Fruit fly (Drosophila melanogaster) whole organism, embryonic: Measurements from ENCODE around the gene CG9581.

Experiments used
- Adf1 ChIP-seq: fragments of 200-800 bp; sonication (Bioruptor generic); IDR thresholded peaks from 2 replicates; pipeline ENCODE4 v1.3.6; 2022; ENCODE audit warnings: missing biosample characterization, missing genetic modification characterization
- CG10209 ChIP-seq: fragments of 200-800 bp; sonication (Bioruptor generic); optimal IDR thresholded peaks from 3 replicates; lab custom pipeline; 2017; ENCODE audit warnings: missing biosample characterization, mild to moderate bottlenecking, missing genetic modification characterization, missing genetic modification reagents
- CG1024 ChIP-seq: fragments of 200-800 bp; sonication (Bioruptor generic); IDR thresholded peaks from 2 replicates; pipeline ENCODE4 v1.3.6; 2022; ENCODE audit warnings: missing biosample characterization, missing genetic modification characterization
- CG10979 ChIP-seq: fragments of 200-800 bp; sonication (Bioruptor generic); optimal IDR thresholded peaks from 2 replicates; lab custom pipeline; 2018; ENCODE audit warnings: missing biosample characterization, mild to moderate bottlenecking, missing genetic modification characterization, moderate library complexity
- CG11456 ChIP-seq: fragments of 200-800 bp; sonication (Bioruptor generic); IDR thresholded peaks from 3 replicates; pipeline ENCODE4 v1.3.6; 2022; ENCODE audit warnings: missing biosample characterization, missing genetic modification characterization
- CG11695 ChIP-seq: fragments of 200-800 bp; sonication (Bioruptor generic); IDR thresholded peaks from 3 replicates; pipeline ENCODE4 v1.3.6; 2022; ENCODE audit warnings: missing biosample characterization, missing genetic modification characterization
- CG12071 ChIP-seq: fragments of 200-800 bp; sonication (Bioruptor generic); optimal IDR thresholded peaks from 3 replicates; lab custom pipeline; 2018; ENCODE audit warnings: missing biosample characterization, mild to moderate bottlenecking, missing genetic modification characterization
- CG12942 ChIP-seq: fragments of 200-800 bp; sonication (Bioruptor generic); optimal IDR thresholded peaks from 3 replicates; lab custom pipeline; 2016; ENCODE audit warnings: missing biosample characterization, missing genetic modification characterization
- CG14860 ChIP-seq: fragments of 200-800 bp; sonication (Bioruptor generic); IDR thresholded peaks from 3 replicates; pipeline ENCODE4 v1.3.6; 2022; ENCODE audit warnings: missing biosample characterization, missing genetic modification characterization; ENCODE audit not compliant: partially characterized antibody
- CG15269 ChIP-seq: fragments of 200-800 bp; sonication (Bioruptor generic); optimal IDR thresholded peaks from 2 replicates; lab custom pipeline; 2018; ENCODE audit warnings: missing biosample characterization, mild to moderate bottlenecking, missing genetic modification characterization, moderate library complexity
- CG18476 ChIP-seq: fragments of 200-800 bp; sonication (Bioruptor generic); optimal IDR thresholded peaks from 2 replicates; lab custom pipeline; 2016; ENCODE audit warnings: missing biosample characterization, mild to moderate bottlenecking, missing genetic modification characterization
- CG3065 ChIP-seq: fragments of 200-800 bp; sonication (Bioruptor generic); optimal IDR thresholded peaks from 2 replicates; lab custom pipeline; 2016; ENCODE audit warnings: missing biosample characterization, missing genetic modification characterization
- CG31365 ChIP-seq: fragments of 200-800 bp; sonication (Bioruptor generic); optimal IDR thresholded peaks from 2 replicates; lab custom pipeline; 2018; ENCODE audit warnings: missing biosample characterization, mild to moderate bottlenecking, missing genetic modification characterization
- CG3163 ChIP-seq: fragments of 200-800 bp; sonication (Bioruptor generic); optimal IDR thresholded peaks from 3 replicates; lab custom pipeline; 2016; ENCODE audit warnings: missing biosample characterization, missing genetic modification characterization
- CG4404 ChIP-seq: fragments of 200-800 bp; sonication (Bioruptor generic); IDR thresholded peaks from 2 replicates; pipeline ENCODE4 v1.3.6; 2022; ENCODE audit warnings: missing biosample characterization, missing genetic modification characterization
- CG4730 ChIP-seq: fragments of 200-800 bp; sonication (Bioruptor generic); IDR thresholded peaks from 2 replicates; pipeline ENCODE4 v1.3.6; 2022; ENCODE audit warnings: missing biosample characterization, missing genetic modification characterization
- CG7372 ChIP-seq: fragments of 200-800 bp; sonication (Bioruptor generic); IDR thresholded peaks from 2 replicates; pipeline ENCODE4 v1.3.6; 2022; ENCODE audit warnings: missing biosample characterization, missing genetic modification characterization
- CG7745 ChIP-seq: fragments of 200-800 bp; sonication (Bioruptor generic); optimal IDR thresholded peaks from 2 replicates; lab custom pipeline; 2018; ENCODE audit warnings: missing biosample characterization, mild to moderate bottlenecking, missing genetic modification characterization, moderate library complexity
- CG7839 ChIP-seq: fragments of 200-800 bp; sonication (Bioruptor generic); optimal IDR thresholded peaks from 3 replicates; lab custom pipeline; 2018; ENCODE audit warnings: missing biosample characterization, mild to moderate bottlenecking, missing genetic modification characterization, moderate library complexity
- CG8281 ChIP-seq: fragments of 200-800 bp; sonication (Bioruptor generic); optimal IDR thresholded peaks from 2 replicates; lab custom pipeline; 2018; ENCODE audit warnings: missing biosample characterization, mild to moderate bottlenecking, missing genetic modification characterization, moderate library complexity
- HLHmδ ChIP-seq: fragments of 200-800 bp; sonication (Bioruptor generic); optimal IDR thresholded peaks from 2 replicates; lab custom pipeline; 2018; ENCODE audit warnings: missing biosample characterization, mild to moderate bottlenecking, missing genetic modification characterization, moderate library complexity
- Hr78 ChIP-seq, 2 experiments: fragments of 200-800 bp in 1 of 2; fragments of >200 bp in 1 of 2; sonication (Bioruptor generic) in 1 of 2; optimal IDR thresholded peaks; 2 replicates each; lab custom pipeline; 2017 to 2019; ENCODE audit warnings: missing biosample characterization in 2 of 2, missing genetic modification characterization in 2 of 2, mild to moderate bottlenecking in 1 of 2, moderate library complexity in 1 of 2
- Lhr ChIP-seq: fragments of 200-800 bp; sonication (Bioruptor generic); optimal IDR thresholded peaks from 3 replicates; lab custom pipeline; 2017; ENCODE audit warnings: mild to moderate bottlenecking, missing biosample characterization, missing genetic modification reagents, missing genetic modification characterization
- MBD-R2 ChIP-seq: fragments of 200-800 bp; sonication (Bioruptor generic); IDR thresholded peaks from 2 replicates; pipeline ENCODE4 v1.3.6; 2022; ENCODE audit warnings: missing biosample characterization, missing genetic modification characterization
- Oaz ChIP-seq: fragments of 200-800 bp; sonication (Bioruptor generic); IDR thresholded peaks from 2 replicates; pipeline ENCODE4 v1.3.6; 2022; ENCODE audit warnings: missing biosample characterization, missing genetic modification characterization
- TFAM ChIP-seq: fragments of 200-800 bp; sonication (Bioruptor generic); optimal IDR thresholded peaks from 2 replicates; lab custom pipeline; 2017; ENCODE audit warnings: missing biosample characterization, missing genetic modification characterization, inconsistent platforms
- Vsx1 ChIP-seq: fragments of 200-800 bp; sonication (Bioruptor generic); optimal IDR thresholded peaks from 2 replicates; lab custom pipeline; 2017; ENCODE audit warnings: missing biosample characterization, mild to moderate bottlenecking, missing genetic modification characterization, missing genetic modification reagents
- Xrp1 ChIP-seq: fragments of 200-800 bp; sonication (Bioruptor generic); IDR thresholded peaks from 2 replicates; pipeline ENCODE4 v1.3.6; 2022; ENCODE audit warnings: missing biosample characterization, missing genetic modification characterization
- al ChIP-seq: fragments of 200-800 bp; sonication (Bioruptor generic); IDR thresholded peaks from 2 replicates; pipeline ENCODE4 v1.3.6; 2022; ENCODE audit warnings: missing biosample characterization, missing genetic modification characterization
- cato ChIP-seq: fragments of 200-800 bp; sonication (Bioruptor generic); optimal IDR thresholded peaks from 2 replicates; lab custom pipeline; 2016; ENCODE audit warnings: missing biosample characterization, missing genetic modification characterization, borderline replicate concordance
- cg ChIP-seq: fragments of 200-800 bp; sonication (Bioruptor generic); optimal IDR thresholded peaks from 3 replicates; lab custom pipeline; 2019; ENCODE audit warnings: missing biosample characterization, mild to moderate bottlenecking, missing genetic modification characterization, moderate library complexity
- dimm ChIP-seq: fragments of 200-800 bp; sonication (Bioruptor generic); IDR thresholded peaks from 2 replicates; pipeline ENCODE4 v1.3.6; 2022; ENCODE audit warnings: missing biosample characterization, missing genetic modification characterization
- dmrt99B ChIP-seq: fragments of 200-800 bp; sonication (Bioruptor generic); optimal IDR thresholded peaks from 2 replicates; lab custom pipeline; 2018; ENCODE audit warnings: missing biosample characterization, mild to moderate bottlenecking, missing genetic modification characterization, moderate library complexity
- dpn ChIP-seq, 2 experiments: fragments of 200-800 bp; sonication (Bioruptor generic); optimal IDR thresholded peaks; 3 replicates each; lab custom pipeline; 2016; ENCODE audit warnings: missing biosample characterization in 2 of 2, missing genetic modification characterization in 2 of 2
- fd64A ChIP-seq: fragments of 200-800 bp; sonication (Bioruptor generic); optimal IDR thresholded peaks from 3 replicates; lab custom pipeline; 2018; ENCODE audit warnings: missing biosample characterization, mild to moderate bottlenecking, missing genetic modification characterization
- gem ChIP-seq: fragments of 200-800 bp; sonication (Bioruptor generic); optimal IDR thresholded peaks from 2 replicates; lab custom pipeline; 2019; ENCODE audit warnings: missing biosample characterization, mild to moderate bottlenecking, missing genetic modification characterization, moderate library complexity
- h ChIP-seq: fragments of >200 bp; optimal IDR thresholded peaks from 2 replicates; lab custom pipeline; 2017
- hkb ChIP-seq, 2 experiments: fragments of 200-800 bp in 1 of 2; fragments of >200 bp in 1 of 2; sonication (Bioruptor generic) in 1 of 2; IDR thresholded peaks in 1 of 2; optimal IDR thresholded peaks in 1 of 2; 2 replicates each; pipeline versions ENCODE4 v1.3.6 to Lab custom; 2017 to 2022; ENCODE audit warnings: missing biosample characterization in 1 of 2, missing genetic modification characterization in 1 of 2
- jumu ChIP-seq: fragments of 200-800 bp; sonication (Bioruptor generic); optimal IDR thresholded peaks from 3 replicates; lab custom pipeline; 2016; ENCODE audit warnings: missing biosample characterization, missing genetic modification characterization
- luna ChIP-seq: fragments of 200-800 bp; sonication (Bioruptor generic); optimal IDR thresholded peaks from 2 replicates; lab custom pipeline; 2016; ENCODE audit warnings: missing biosample characterization, missing genetic modification characterization
- nmo ChIP-seq: fragments of 200-800 bp; sonication (Bioruptor generic); optimal IDR thresholded peaks from 2 replicates; lab custom pipeline; 2018; ENCODE audit warnings: missing biosample characterization, mild to moderate bottlenecking, missing genetic modification characterization, moderate library complexity
- nom ChIP-seq: fragments of 200-800 bp; sonication (Bioruptor generic); optimal IDR thresholded peaks from 2 replicates; lab custom pipeline; 2017; ENCODE audit warnings: missing biosample characterization, missing genetic modification characterization, mild to moderate bottlenecking, moderate library complexity, missing genetic modification reagents
- otp ChIP-seq: fragments of 200-800 bp; sonication (Bioruptor generic); IDR thresholded peaks from 3 replicates; pipeline ENCODE4, ENCODE4 v1.3.6; 2022; ENCODE audit warnings: missing biosample characterization, missing genetic modification characterization
- pan ChIP-seq, 4 experiments: fragments of >200 bp in 3 of 4; fragments of 200-800 bp in 1 of 4; sonication (Bioruptor generic) in 1 of 4; optimal IDR thresholded peaks in 3 of 4; IDR thresholded peaks in 1 of 4; 2 replicates each; pipeline versions ENCODE4 v1.3.6 to Lab custom; 2017 to 2022; ENCODE audit warnings: missing biosample characterization in 2 of 4, missing genetic modification characterization in 2 of 4, mixed read lengths in 1 of 4
- pros ChIP-seq: fragments of 200-800 bp; sonication (Bioruptor generic); optimal IDR thresholded peaks from 3 replicates; lab custom pipeline; 2019; ENCODE audit warnings: missing biosample characterization, mild to moderate bottlenecking, missing genetic modification characterization, moderate library complexity
- pum ChIP-seq: fragments of 200-800 bp; sonication (Bioruptor generic); optimal IDR thresholded peaks from 2 replicates; lab custom pipeline; 2016; ENCODE audit warnings: missing biosample characterization, missing genetic modification characterization
- ranshi ChIP-seq: fragments of 200-800 bp; sonication (Bioruptor generic); IDR thresholded peaks from 2 replicates; pipeline ENCODE4 v1.3.6; 2022; ENCODE audit warnings: missing biosample characterization, missing genetic modification characterization
- vfl ChIP-seq: fragments of 200-800 bp; sonication (Bioruptor generic); optimal IDR thresholded peaks from 2 replicates; lab custom pipeline; 2016; ENCODE audit warnings: missing biosample characterization, missing genetic modification characterization
- yki ChIP-seq: fragments of >200 bp; optimal IDR thresholded peaks from 3 replicates; lab custom pipeline; 2018

CG9581 gene

dm6 chrX:20173464-20173995 is 3.7 kb upstream of the CG9581 start, which contains the start of gene AnxB10 (continued):
- TF ChIP-seq CG15269 (tag; lab: Kevin White, UChicago) (peak; percentile 55), al (GFP tag; lab: Robert Waterston, UW) (no peak), CG1024 (GFP tag; lab: Robert Waterston, UW) (no peak), dpn (GFP tag; optimal IDR thresholded peaks at IDR 0.05; lab: Kevin White, UChicago) (peak; percentile 40 to 44), dimm (no peak), nom (GFP tag; lab: Kevin White, UChicago) (peak; percentile 86), CG11456 (GFP tag; lab: Robert Waterston, UW) (no peak), pros (no peak), Oaz (GFP tag; lab: Robert Waterston, UW) (no peak), cato (GFP tag; lab: Kevin White, UChicago) (peak; percentile 16), Lhr (no peak), CG3065 (GFP tag; lab: Kevin White, UChicago) (no peak), CG31365 (tag; lab: Kevin White, UChicago) (no peak), CG4404 (GFP tag; lab: Robert Waterston, UW) (0 out of 2 replicates have a peak, but pooled peaks have one; percentile 28), ranshi (GFP tag; lab: Robert Waterston, UW) (peak; percentile 34; the same call in 1 of the 2 replicates), dmrt99B (tag; lab: Kevin White, UChicago) (peak; percentile 79), yki (lab: Kevin White, UChicago) (no peak), HLHmδ (no peak), CG14860 (GFP tag; lab: Robert Waterston, UW) (no peak), TFAM (GFP tag; lab: Kevin White, UChicago) (no peak), cg (GFP tag; lab: Kevin White, UChicago) (no peak), CG8281 (tag; lab: Kevin White, UChicago) (peak; percentile 4), vfl (GFP tag; lab: Kevin White, UChicago) (no peak), Vsx1 (no peak), jumu (peak; percentile 11), CG10979 (peak; percentile 61), CG4730 (0 out of 2 replicates have a peak, but pooled peaks have one; percentile 47), nmo (peak; percentile 67), Xrp1 (peak; percentile 57; the same call in 1 of the 2 replicates), CG7372 (GFP tag; lab: Robert Waterston, UW) (no peak), pan (optimal IDR thresholded peaks at IDR 0.05; lab: Kevin White, UChicago) (no peak), pan (GFP tag; optimal IDR thresholded peaks at IDR 0.05 in 1 of 2, IDR thresholded peaks at IDR 0.05 in 1 of 2) (peak in 1 of 2 experiments; percentile 66), CG11695 (GFP tag; lab: Robert Waterston, UW) (peak; percentile 59; the same call in 1 of the 3 replicates), luna (GFP tag; lab: Kevin White, UChicago) (no peak), CG12071 (GFP tag; lab: Kevin White, UChicago) (peak; percentile 44), MBD-R2 (peak; percentile 21; the same call in 1 of the 2 replicates), hkb (optimal IDR thresholded peaks at IDR 0.05; lab: Kevin White, UChicago) (no peak), hkb (GFP tag; IDR thresholded peaks at IDR 0.05; lab: Robert Waterston, UW) (peak; percentile 67), Adf1 (GFP tag; lab: Robert Waterston, UW) (no peak), CG7839 (tag; lab: Kevin White, UChicago) (peak; percentile 72), pum (peak; percentile 27), gem (tag; lab: Kevin White, UChicago) (peak; percentile 74), CG18476 (GFP tag; lab: Kevin White, UChicago) (peak; percentile 52), CG7745 (tag; lab: Kevin White, UChicago) (no peak), fd64A (GFP tag; lab: Kevin White, UChicago) (no peak), otp (GFP tag; lab: Robert Waterston, UW) (no peak), CG12942 (GFP tag; lab: Kevin White, UChicago) (no peak), CG3163 (peak; percentile 3), h (lab: Kevin White, UChicago) (no peak), CG10209 (peak; percentile 53), Hr78 (GFP tag; optimal IDR thresholded peaks at IDR 0.05; lab: Kevin White, UChicago) (no peak)
